Worm (Caenorhabditis elegans): ENCODE measurements around the gene ceh-62.

Gene ceh-62

ce11 chrII:10783201-10783962 is 22.2 kb upstream of the ceh-62 start, which contains the start of gene ect-2 (continued):
- TF ChIP-seq C17E4.6 (GFP tag; IDR thresholded peaks at IDR 0.05) (no peak), madf-8 (GFP tag; conservative IDR thresholded peaks at IDR 0.05) (peak; percentile 77), ekl-4 (GFP tag; IDR thresholded peaks at IDR 0.05) (no peak), attf-6 (GFP tag; IDR thresholded peaks at IDR 0.05) (no peak), Y79H2A.3 (GFP tag; conservative IDR thresholded peaks at IDR 0.05) (no peak), repo-1 (tag; optimal IDR thresholded peaks at IDR 0.05) (no peak), ceh-91 (GFP tag; IDR thresholded peaks at IDR 0.05) (0 out of 2 replicates have a peak, but pooled peaks have one; percentile 34), D2030.7 (GFP tag; IDR thresholded peaks at IDR 0.05) (peak; percentile 60), Y53F4B.3 (GFP tag; IDR thresholded peaks at IDR 0.05) (no peak), F57A8.1 (GFP tag; optimal IDR thresholded peaks at IDR 0.05) (no peak), ztf-28 (GFP tag; IDR thresholded peaks at IDR 0.05) (no peak), nfya-2 (GFP tag; IDR thresholded peaks at IDR 0.05) (no peak), rcor-1 (GFP tag; IDR thresholded peaks at IDR 0.05) (0 out of 2 replicates have a peak, but pooled peaks have one; percentile 14), dpff-1 (tag; optimal IDR thresholded peaks at IDR 0.05) (no peak), ztf-6 (GFP tag; IDR thresholded peaks at IDR 0.05) (no peak), mcd-1 (GFP tag; IDR thresholded peaks at IDR 0.05) (0 out of 2 replicates have a peak, but pooled peaks have one; percentile 8), rec-8 (tag; optimal IDR thresholded peaks at IDR 0.05) (no peak), pbrm-1 (GFP tag; IDR thresholded peaks at IDR 0.05) (no peak), B0019.2 (GFP tag; conservative IDR thresholded peaks at IDR 0.05) (no peak), nhr-80 (tag; optimal IDR thresholded peaks at IDR 0.05) (no peak), Y56A3A.18 (GFP tag; IDR thresholded peaks at IDR 0.05) (no peak), tbx-9 (tag; optimal IDR thresholded peaks at IDR 0.05; ENCODE audit: borderline replicate concordance) (no peak), him-1 (tag; optimal IDR thresholded peaks at IDR 0.05) (peak; percentile 23), K12H6.12 (tag; optimal IDR thresholded peaks at IDR 0.05) (no peak)

ce11 chrII:10784248-10784647 is 21.3 kb upstream of the ceh-62 start:
- no peak for TF ChIP-seq nhr-80 (tag; optimal IDR thresholded peaks at IDR 0.05)
- no peak for TF ChIP-seq F55B11.4 (tag; optimal IDR thresholded peaks at IDR 0.05; ENCODE audit: borderline replicate concordance, insufficient read depth)
- TF ChIP-seq mcd-1 (GFP tag; IDR thresholded peaks at IDR 0.05): no peak
- TF ChIP-seq ztf-6 (GFP tag; IDR thresholded peaks at IDR 0.05): no peak
- TF ChIP-seq madf-10 (tag; optimal IDR thresholded peaks at IDR 0.05): no peak
- TF ChIP-seq egl-44 (GFP tag; IDR thresholded peaks at IDR 0.05): no peak

ce11 chrII:10784780-10785463 is 20.6 kb upstream of the ceh-62 start, which contains the start of gene cdl-1:
cdl-1 (plus strand) TSS chrII:10785452.
- TF ChIP-seq lir-1 (GFP tag; conservative IDR thresholded peaks at IDR 0.05) (no peak), dox-1 (GFP tag; IDR thresholded peaks at IDR 0.05) (0 out of 2 replicates have a peak, but pooled peaks have one; percentile 15), ztf-25 (GFP tag; IDR thresholded peaks at IDR 0.05) (no peak), pha-4 (tag; optimal IDR thresholded peaks at IDR 0.05) (peak; percentile 52), zim-3 (tag; optimal IDR thresholded peaks at IDR 0.05) (no peak), efl-1 (GFP tag; optimal IDR thresholded peaks at IDR 0.05) (peak; percentile 78), ceh-27 (GFP tag; optimal IDR thresholded peaks at IDR 0.05) (peak; percentile 37), madf-8 (GFP tag; conservative IDR thresholded peaks at IDR 0.05) (no peak), nhr-179 (tag; optimal IDR thresholded peaks at IDR 0.05) (no peak), mcd-1 (GFP tag; IDR thresholded peaks at IDR 0.05) (peak; percentile 15; the same call in 1 of the 2 replicates), dpl-1 (GFP tag; optimal IDR thresholded peaks at IDR 0.05) (peak; percentile 79), ztf-22 (GFP tag; optimal IDR thresholded peaks at IDR 0.05) (no peak), him-1 (tag; optimal IDR thresholded peaks at IDR 0.05) (no peak), Y67H2A.10 (GFP tag; conservative IDR thresholded peaks at IDR 0.05) (no peak), attf-5 (GFP tag; optimal IDR thresholded peaks at IDR 0.05) (peak; percentile 67), lin-54 (GFP tag; optimal IDR thresholded peaks at IDR 0.05) (peak; percentile 85), B0035.1 (tag; optimal IDR thresholded peaks at IDR 0.05) (no peak), madf-3 (GFP tag; IDR thresholded peaks at IDR 0.05) (peak; percentile 63; the same call in 1 of the 2 replicates), zfh-2 (GFP tag; conservative IDR thresholded peaks at IDR 0.05) (no peak), unc-130 (GFP tag; optimal IDR thresholded peaks at IDR 0.05) (no peak)
